Worm (Caenorhabditis elegans) whole organism, L1 larva: ENCODE results near the gene cup-15.

Experiments
- C04F5.9 ChIP-seq: sonication (generic microtip); optimal IDR thresholded peaks from 2 replicates; lab custom pipeline; 2016; ENCODE audit warnings: missing genetic modification characterization, missing compliant biosample characterization
- C16A3.4 ChIP-seq: fragments of 150-350 bp; optimal IDR thresholded peaks from 2 replicates; lab custom pipeline; 2014; ENCODE audit warnings: missing biosample characterization, missing genetic modification characterization
- alr-1 ChIP-seq: fragments of 200-800 bp; sonication (Bioruptor generic); optimal IDR thresholded peaks from 2 replicates; lab custom pipeline; 2018; ENCODE audit warnings: borderline replicate concordance, mild to moderate bottlenecking, missing genetic modification characterization, missing compliant biosample characterization
- aly-2 ChIP-seq: fragments of 150-350 bp; optimal IDR thresholded peaks from 2 replicates; lab custom pipeline; 2014; ENCODE audit warnings: missing biosample characterization, missing genetic modification characterization
- ama-1 ChIP-seq: fragments of 150-350 bp; optimal IDR thresholded peaks from 2 replicates; lab custom pipeline; 2014
- ceh-63 ChIP-seq: fragments of 200-800 bp; sonication (Bioruptor generic); optimal IDR thresholded peaks from 2 replicates; lab custom pipeline; 2018; ENCODE audit warnings: mild to moderate bottlenecking, missing genetic modification characterization, missing compliant biosample characterization
- ceh-8 ChIP-seq: fragments of 200-800 bp; sonication (Bioruptor generic); optimal IDR thresholded peaks from 2 replicates; lab custom pipeline; 2018; ENCODE audit warnings: mild to moderate bottlenecking, missing genetic modification characterization, moderate library complexity, missing compliant biosample characterization
- ceh-88 ChIP-seq: fragments of 200-800 bp; sonication (Bioruptor generic); IDR thresholded peaks from 2 replicates; pipeline ENCODE4 v1.3.6; 2022; ENCODE audit warnings: missing genetic modification characterization, missing compliant biosample characterization
- ces-1 ChIP-seq: fragments of 150-350 bp; optimal IDR thresholded peaks from 2 replicates; lab custom pipeline; 2014; ENCODE audit warnings: missing biosample characterization, missing genetic modification reagents, missing genetic modification characterization
- dpl-1 ChIP-seq, 3 experiments: fragments of 150-350 bp in 2 of 3; sonication (generic microtip) in 1 of 3; optimal IDR thresholded peaks; 2 replicates each; lab custom pipeline; 2014 to 2017; ENCODE audit warnings: missing biosample characterization in 3 of 3, missing genetic modification characterization in 3 of 3, missing genetic modification reagents in 3 of 3
- efl-3 ChIP-seq: fragments of 200-800 bp; sonication (Bioruptor generic); optimal IDR thresholded peaks from 2 replicates; lab custom pipeline; 2018; ENCODE audit warnings: mild to moderate bottlenecking, missing genetic modification characterization, missing compliant biosample characterization
- egl-13 ChIP-seq: sonication (generic microtip); optimal IDR thresholded peaks from 2 replicates; lab custom pipeline; 2016; ENCODE audit warnings: missing genotype, missing genetic modification reagents, missing genetic modification characterization, missing compliant biosample characterization
- elt-2 ChIP-seq: sonication (generic microtip); optimal IDR thresholded peaks from 2 replicates; lab custom pipeline; 2016; ENCODE audit warnings: missing genetic modification characterization, mild to moderate bottlenecking, inconsistent platforms, missing compliant biosample characterization, missing genetic modification reagents
- elt-3 ChIP-seq, 6 experiments: fragments of 150-350 bp in 1 of 6; sonication (generic microtip); optimal IDR thresholded peaks; 2 replicates each; lab custom pipeline; 2017 to 2018; ENCODE audit warnings: missing biosample characterization in 6 of 6, missing genetic modification characterization in 6 of 6, inconsistent platforms in 1 of 6
- ets-5 ChIP-seq: fragments of 200-800 bp; sonication (Bioruptor generic); IDR thresholded peaks from 2 replicates; pipeline ENCODE4 v1.3.6; 2022; ENCODE audit warnings: missing genetic modification characterization, missing compliant biosample characterization
- fkh-10 ChIP-seq: sonication (generic microtip); optimal IDR thresholded peaks from 2 replicates; lab custom pipeline; 2017; ENCODE audit warnings: missing biosample characterization, missing genetic modification reagents, missing genetic modification characterization
- fkh-4 ChIP-seq: sonication (generic microtip); optimal IDR thresholded peaks from 2 replicates; lab custom pipeline; 2016; ENCODE audit warnings: missing compliant biosample characterization, missing genetic modification characterization, borderline replicate concordance
- fkh-8 ChIP-seq: sonication (generic microtip); optimal IDR thresholded peaks from 2 replicates; lab custom pipeline; 2016; ENCODE audit warnings: mild to moderate bottlenecking, missing genetic modification characterization, missing compliant biosample characterization
- fos-1 ChIP-seq: fragments of 150-350 bp; optimal IDR thresholded peaks from 2 replicates; lab custom pipeline; 2014; ENCODE audit warnings: missing biosample characterization, missing genetic modification characterization
- hlh-4 ChIP-seq: sonication (generic microtip); optimal IDR thresholded peaks from 2 replicates; lab custom pipeline; 2016; ENCODE audit warnings: mild to moderate bottlenecking, missing genetic modification characterization, missing compliant biosample characterization
- irx-1 ChIP-seq: sonication (generic microtip); optimal IDR thresholded peaks from 2 replicates; lab custom pipeline; 2016; ENCODE audit warnings: missing genetic modification characterization, missing compliant biosample characterization
- isw-1 ChIP-seq: fragments of 200-800 bp; sonication (Bioruptor generic); IDR thresholded peaks from 2 replicates; pipeline ENCODE4 v1.3.6; 2022; ENCODE audit warnings: missing genetic modification characterization, missing compliant biosample characterization
- jun-1 ChIP-seq: fragments of 150-350 bp; optimal IDR thresholded peaks from 2 replicates; lab custom pipeline; 2014; ENCODE audit warnings: missing biosample characterization, missing genetic modification reagents, missing genetic modification characterization
- lin-13 ChIP-seq: fragments of 150-350 bp; optimal IDR thresholded peaks from 2 replicates; lab custom pipeline; 2014; ENCODE audit warnings: missing biosample characterization, missing genetic modification reagents, missing genetic modification characterization
- lin-14 ChIP-seq: fragments of 200-800 bp; sonication (Bioruptor generic); optimal IDR thresholded peaks from 2 replicates; lab custom pipeline; 2018; ENCODE audit warnings: mild to moderate bottlenecking, missing genetic modification characterization, moderate library complexity, missing compliant biosample characterization
- lin-15B ChIP-seq: fragments of 150-350 bp; sonication (generic microtip); optimal IDR thresholded peaks from 3 replicates; lab custom pipeline; 2014; ENCODE audit warnings: missing biosample characterization, missing genetic modification characterization
- lsy-2 ChIP-seq, 2 experiments: fragments of 150-350 bp; optimal IDR thresholded peaks; 2 replicates each; lab custom pipeline; 2014; ENCODE audit warnings: missing biosample characterization in 2 of 2, missing genetic modification characterization in 2 of 2
- mab-9 ChIP-seq: fragments of 200-800 bp; sonication (Bioruptor generic); IDR thresholded peaks from 2 replicates; pipeline ENCODE4 v1.3.6; 2022; ENCODE audit warnings: missing genetic modification reagents, missing genetic modification characterization, missing compliant biosample characterization
- mef-2 ChIP-seq: fragments of 150-350 bp; optimal IDR thresholded peaks from 2 replicates; lab custom pipeline; 2014; ENCODE audit warnings: missing biosample characterization, missing genetic modification characterization
- nhr-12 ChIP-seq: sonication (generic microtip); optimal IDR thresholded peaks from 2 replicates; lab custom pipeline; 2017; ENCODE audit warnings: missing biosample characterization, missing genetic modification characterization
- nhr-20 ChIP-seq: sonication (generic microtip); optimal IDR thresholded peaks from 2 replicates; lab custom pipeline; 2016; ENCODE audit warnings: mild to moderate bottlenecking, missing genetic modification characterization, missing compliant biosample characterization
- nhr-237 ChIP-seq: fragments of 150-350 bp; optimal IDR thresholded peaks from 2 replicates; lab custom pipeline; 2014; ENCODE audit warnings: missing biosample characterization, missing genetic modification characterization
- nhr-28 ChIP-seq: fragments of 150-350 bp; optimal IDR thresholded peaks from 2 replicates; lab custom pipeline; 2014; ENCODE audit warnings: missing biosample characterization, missing genetic modification characterization
- nhr-47 ChIP-seq: sonication (generic microtip); optimal IDR thresholded peaks from 2 replicates; lab custom pipeline; 2016; ENCODE audit warnings: mild to moderate bottlenecking, missing genetic modification characterization, moderate library complexity, missing compliant biosample characterization
- nhr-71 ChIP-seq: sonication (generic microtip); optimal IDR thresholded peaks from 2 replicates; lab custom pipeline; 2016; ENCODE audit warnings: mild to moderate bottlenecking, missing genetic modification characterization, moderate library complexity, missing compliant biosample characterization
- nhr-76 ChIP-seq: sonication (generic microtip); optimal IDR thresholded peaks from 2 replicates; lab custom pipeline; 2017; ENCODE audit warnings: missing biosample characterization, missing genetic modification characterization
- nhr-85 ChIP-seq: sonication (generic microtip); peaks from one replicate; lab custom pipeline; 2016; ENCODE audit warnings: missing genetic modification characterization, inconsistent platforms, missing compliant biosample characterization
- nhr-90 ChIP-seq: sonication (generic microtip); optimal IDR thresholded peaks from 2 replicates; lab custom pipeline; 2016; ENCODE audit warnings: mild to moderate bottlenecking, missing genetic modification characterization, missing compliant biosample characterization; ENCODE audit not compliant: poor library complexity
- rnt-1 ChIP-seq: sonication (generic microtip); optimal IDR thresholded peaks from 2 replicates; lab custom pipeline; 2016; ENCODE audit warnings: mild to moderate bottlenecking, missing genetic modification characterization, moderate library complexity, missing compliant biosample characterization
- skn-1 ChIP-seq: fragments of 150-350 bp; optimal IDR thresholded peaks from 2 replicates; lab custom pipeline; 2014; ENCODE audit warnings: missing biosample characterization, missing genetic modification characterization
- snu-23 ChIP-seq: sonication (generic microtip); optimal IDR thresholded peaks from 2 replicates; lab custom pipeline; 2016; ENCODE audit warnings: missing genetic modification characterization, missing compliant biosample characterization
- sox-4 ChIP-seq: sonication (generic microtip); optimal IDR thresholded peaks from 2 replicates; lab custom pipeline; 2016; ENCODE audit warnings: missing genetic modification characterization, missing compliant biosample characterization
- sptf-1 ChIP-seq: fragments of 150-350 bp; optimal IDR thresholded peaks from 2 replicates; lab custom pipeline; 2014; ENCODE audit warnings: missing biosample characterization, missing genetic modification characterization
- sup-37 ChIP-seq: fragments of 200-800 bp; sonication (Bioruptor generic); optimal IDR thresholded peaks from 2 replicates; lab custom pipeline; 2018; ENCODE audit warnings: mild to moderate bottlenecking, missing genetic modification characterization, missing compliant biosample characterization
- swsn-7 ChIP-seq: sonication (generic microtip); optimal IDR thresholded peaks from 2 replicates; lab custom pipeline; 2016; ENCODE audit warnings: missing genetic modification characterization, missing compliant biosample characterization
- unc-130 ChIP-seq: fragments of 150-350 bp; optimal IDR thresholded peaks from 2 replicates; lab custom pipeline; 2017; ENCODE audit warnings: missing biosample characterization, missing genetic modification characterization, inconsistent platforms
- unc-30 ChIP-seq: sonication (generic microtip); optimal IDR thresholded peaks from 2 replicates; lab custom pipeline; 2017; ENCODE audit warnings: missing biosample characterization, missing genetic modification characterization
- unc-98 ChIP-seq: fragments of 200-800 bp; sonication (Bioruptor generic); IDR thresholded peaks from 2 replicates; pipeline ENCODE4 v1.3.6; 2022; ENCODE audit warnings: missing genetic modification characterization, missing compliant biosample characterization
- xbp-1 ChIP-seq: sonication (generic microtip); optimal IDR thresholded peaks from 2 replicates; lab custom pipeline; 2016; ENCODE audit warnings: missing genetic modification characterization, missing compliant biosample characterization
- zip-4 ChIP-seq: fragments of 200-800 bp; sonication (Bioruptor generic); optimal IDR thresholded peaks from 2 replicates; lab custom pipeline; 2018; ENCODE audit warnings: mild to moderate bottlenecking, missing genetic modification characterization, moderate library complexity, missing compliant biosample characterization
- ztf-11 ChIP-seq, 2 experiments: sonication (generic microtip); optimal IDR thresholded peaks; 2 replicates each; lab custom pipeline; 2016 to 2017; ENCODE audit warnings: missing genetic modification characterization in 2 of 2, missing biosample characterization in 1 of 2, missing compliant biosample characterization in 1 of 2
- ztf-4 ChIP-seq: fragments of 150-350 bp; optimal IDR thresholded peaks from 2 replicates; lab custom pipeline; 2014; ENCODE audit warnings: missing biosample characterization, missing genetic modification characterization

cup-15 gene

ce11 chrII:9356723-9357122 is 3.9 kb downstream of the cup-15 start (continued):
- TF ChIP-seq nhr-12 (tag; lab: Kevin White, UChicago) (no peak), fos-1 (no peak), jun-1 (tag; lab: Kevin White, UChicago) (no peak), ceh-88 (no peak), nhr-237 (tag; lab: Kevin White, UChicago) (no peak), unc-130 (tag; lab: Kevin White, UChicago) (peak; percentile 63), irx-1 (no peak), fkh-4 (tag; lab: Kevin White, UChicago) (no peak), ceh-8 (GFP tag; lab: Kevin White, UChicago) (no peak), mef-2 (tag; lab: Kevin White, UChicago) (no peak), nhr-71 (peak; percentile 65), isw-1 (GFP tag; lab: Robert Waterston, UW) (no peak), xbp-1 (tag; lab: Kevin White, UChicago) (peak; percentile 4), aly-2 (no peak), nhr-85 (peak; percentile 79), ztf-4 (no peak), fkh-8 (tag; lab: Kevin White, UChicago) (no peak), lsy-2 (tag; optimal IDR thresholded peaks at IDR 0.05; lab: Kevin White, UChicago) (peak in 1 of 2 experiments; percentile 68), mab-9 (GFP tag; lab: Robert Waterston, UW) (no peak), elt-2 (tag; lab: Kevin White, UChicago) (no peak), hlh-4 (tag; lab: Kevin White, UChicago) (no peak), sox-4 (no peak), lin-15B (tag; lab: Kevin White, UChicago) (no peak), sptf-1 (tag; lab: Kevin White, UChicago) (no peak), nhr-47 (peak; percentile 40), nhr-28 (tag; lab: Kevin White, UChicago) (no peak), ces-1 (GFP tag; lab: Kevin White, UChicago) (no peak), alr-1 (tag; lab: Kevin White, UChicago) (no peak), skn-1 (peak; percentile 34), efl-3 (GFP tag; lab: Kevin White, UChicago) (no peak), sup-37 (GFP tag; lab: Kevin White, UChicago) (no peak), swsn-7 (tag; lab: Kevin White, UChicago) (peak; percentile 35), lin-13 (GFP tag; lab: Kevin White, UChicago) (no peak), nhr-20 (tag; lab: Kevin White, UChicago) (peak; percentile 58), egl-13 (tag; lab: Kevin White, UChicago) (no peak), C04F5.9 (no peak), unc-30 (tag; lab: Kevin White, UChicago) (no peak), ets-5 (GFP tag; lab: Robert Waterston, UW) (no peak), rnt-1 (tag; lab: Kevin White, UChicago) (peak; percentile 50), zip-4 (GFP tag; lab: Kevin White, UChicago) (no peak), ztf-11 (tag; optimal IDR thresholded peaks at IDR 0.05; lab: Kevin White, UChicago) (no peak), unc-98 (GFP tag; lab: Robert Waterston, UW) (no peak), elt-3 (tag; optimal IDR thresholded peaks at IDR 0.05; lab: Kevin White, UChicago) (peak in 1 of 6 experiments; percentile 60), snu-23 (GFP tag; lab: Kevin White, UChicago) (peak; percentile 69), dpl-1 (GFP tag; optimal IDR thresholded peaks at IDR 0.05; lab: Kevin White, UChicago) (peak in 2 of 3 experiments; percentile 17 to 35), lin-14 (GFP tag; lab: Kevin White, UChicago) (peak; percentile 91), nhr-90 (tag; lab: Kevin White, UChicago) (peak; percentile 3), C16A3.4 (tag; lab: Kevin White, UChicago) (peak; percentile 12), fkh-10 (GFP tag; lab: Kevin White, UChicago) (no peak), ama-1 (no peak), nhr-76 (no peak), ceh-63 (no peak)
